Worm (Caenorhabditis elegans): ENCODE data around the gene F42C5.5.

DNA sequence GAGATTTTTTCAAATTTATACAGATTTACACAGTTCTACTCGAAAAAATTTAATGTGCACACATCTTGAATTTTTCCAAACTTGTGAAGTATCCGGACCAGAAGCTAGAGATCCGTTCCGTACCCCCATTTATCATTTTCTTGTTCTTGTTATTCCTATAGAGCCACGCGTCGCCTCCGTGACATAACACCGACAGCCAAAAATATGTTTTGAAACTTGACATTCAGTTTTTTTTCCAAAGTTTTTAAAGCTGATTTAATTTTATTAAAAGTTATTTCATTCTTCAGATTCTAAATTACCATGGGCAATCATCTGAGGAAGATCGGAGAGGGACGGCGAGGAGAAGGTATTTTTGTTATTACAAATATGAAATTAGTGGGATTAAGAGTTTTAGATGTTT lies 43.9 kb downstream of the F42C5.5 start, which contains the start of gene D2024.18:
- TF ChIP-seq nhr-76 (tag; optimal IDR thresholded peaks at IDR 0.05): no peak
- TF ChIP-seq blmp-1 (tag; optimal IDR thresholded peaks at IDR 0.05): no peak
- no peak for TF ChIP-seq ham-2 (GFP tag; optimal IDR thresholded peaks at IDR 0.05)
- no peak for TF ChIP-seq nhr-12 (tag; optimal IDR thresholded peaks at IDR 0.05)
- no peak for TF ChIP-seq unc-120 (tag; optimal IDR thresholded peaks at IDR 0.05; ENCODE audit: poor library complexity, severe bottlenecking)
- TF ChIP-seq lsy-2 (tag; optimal IDR thresholded peaks at IDR 0.05): no peak
- no peak for TF ChIP-seq ceh-83 (GFP tag; optimal IDR thresholded peaks at IDR 0.05)
- TF ChIP-seq unc-62 (GFP tag; optimal IDR thresholded peaks at IDR 0.05): no peak
- TF ChIP-seq pha-4 (tag; optimal IDR thresholded peaks at IDR 0.05): no peak
- TF ChIP-seq nhr-28 (tag; optimal IDR thresholded peaks at IDR 0.05): no peak
- no peak for TF ChIP-seq elt-1 (tag; optimal IDR thresholded peaks at IDR 0.05; ENCODE audit: borderline replicate concordance, insufficient read depth)
- no peak for TF ChIP-seq elt-3 (tag; optimal IDR thresholded peaks at IDR 0.05)
